Worm (Caenorhabditis elegans) whole organism, L4 larva: ENCODE measurements around the gene F45E1.5.
A peak's percentile ranks its signal among the peaks of the same experiment; 100 is the strongest.

ENCODE experiments used
- D1046.2 ChIP-seq: fragments of 200-800 bp; sonication (Bioruptor generic); IDR thresholded peaks from 2 replicates; pipeline ENCODE4 v1.3.6; 2022; ENCODE audit warnings: missing genetic modification characterization, missing compliant biosample characterization
- F26F4.8 ChIP-seq: fragments of 200-800 bp; sonication (Bioruptor generic); conservative IDR thresholded peaks from 2 replicates; pipeline ENCODE4 v1.3.6; 2022; ENCODE audit warnings: missing genetic modification characterization, missing compliant biosample characterization
- F37D6.2 ChIP-seq: sonication (generic microtip); optimal IDR thresholded peaks from 2 replicates; lab custom pipeline; 2016; ENCODE audit warnings: mild to moderate bottlenecking, missing genetic modification characterization, missing compliant biosample characterization
- Y105C5A.15 ChIP-seq: fragments of 200-800 bp; sonication (Bioruptor generic); IDR thresholded peaks from 2 replicates; pipeline ENCODE4 v1.3.6; 2022; ENCODE audit warnings: missing genetic modification characterization, missing compliant biosample characterization
- Y5F2A.4 ChIP-seq: fragments of 200-800 bp; sonication (Bioruptor generic); optimal IDR thresholded peaks from 2 replicates; lab custom pipeline; 2018; ENCODE audit warnings: mild to moderate bottlenecking, missing genetic modification characterization, missing compliant biosample characterization
- Y75B8A.6 ChIP-seq: fragments of 200-800 bp; sonication (Bioruptor generic); IDR thresholded peaks from 2 replicates; pipeline ENCODE4 v1.3.6; 2022; ENCODE audit warnings: missing genetic modification reagents, missing genetic modification characterization, missing compliant biosample characterization
- ZK337.2 ChIP-seq: fragments of 200-800 bp; sonication (Bioruptor generic); IDR thresholded peaks from 2 replicates; pipeline ENCODE4 v1.3.6; 2022; ENCODE audit warnings: missing genetic modification reagents, missing genetic modification characterization, missing compliant biosample characterization
- aha-1 ChIP-seq: fragments of 150-350 bp; peaks from one replicate; lab custom pipeline; 2014; ENCODE audit warnings: missing biosample characterization, missing genetic modification characterization
- aly-2 ChIP-seq: sonication (generic microtip); optimal IDR thresholded peaks from 2 replicates; lab custom pipeline; 2018; ENCODE audit warnings: missing biosample characterization, missing genetic modification characterization
- ama-1 ChIP-seq: fragments of 150-350 bp; optimal IDR thresholded peaks from 2 replicates; lab custom pipeline; 2014; ENCODE audit warnings: inconsistent platforms, mixed read lengths
- ceh-28 ChIP-seq: fragments of 150-350 bp; optimal IDR thresholded peaks from 2 replicates; lab custom pipeline; 2014; ENCODE audit warnings: missing biosample characterization, missing genetic modification reagents, missing genetic modification characterization
- ceh-44 ChIP-seq: fragments of 200-800 bp; sonication (Bioruptor generic); IDR thresholded peaks from 2 replicates; pipeline ENCODE4 v1.3.6; 2022; ENCODE audit warnings: missing genetic modification reagents, missing genetic modification characterization, missing compliant biosample characterization
- ceh-82 ChIP-seq: sonication (generic microtip); optimal IDR thresholded peaks from 2 replicates; lab custom pipeline; 2017; ENCODE audit warnings: missing biosample characterization, missing genetic modification characterization
- ces-1 ChIP-seq: fragments of 150-350 bp; sonication (generic microtip); optimal IDR thresholded peaks from 4 replicates; lab custom pipeline; 2014; ENCODE audit warnings: missing biosample characterization, missing genetic modification reagents, missing genetic modification characterization
- ctbp-1 ChIP-seq: fragments of 200-800 bp; sonication (Bioruptor generic); IDR thresholded peaks from 2 replicates; pipeline ENCODE4 v1.3.6; 2022; ENCODE audit warnings: missing genetic modification reagents, missing genetic modification characterization, missing compliant biosample characterization
- dmd-6 ChIP-seq: fragments of 200-800 bp; sonication (Bioruptor generic); IDR thresholded peaks from 2 replicates; pipeline ENCODE4 v1.3.6; 2022; ENCODE audit warnings: missing genetic modification reagents, missing genetic modification characterization, missing compliant biosample characterization
- dpl-1 ChIP-seq: fragments of 150-350 bp; optimal IDR thresholded peaks from 2 replicates; lab custom pipeline; 2014; ENCODE audit warnings: missing biosample characterization, missing genetic modification reagents, missing genetic modification characterization
- dve-1 ChIP-seq: sonication (generic microtip); optimal IDR thresholded peaks from 2 replicates; lab custom pipeline; 2017; ENCODE audit warnings: antibody characterized with exemption, mild to moderate bottlenecking, missing genetic modification characterization, missing compliant biosample characterization; ENCODE audit not compliant: insufficient read depth
- egl-27 ChIP-seq: sonication (generic microtip); optimal IDR thresholded peaks from 3 replicates; lab custom pipeline; 2017; ENCODE audit warnings: missing biosample characterization, missing genetic modification reagents, missing genetic modification characterization
- fkh-10 ChIP-seq: fragments of 150-350 bp; optimal IDR thresholded peaks from 2 replicates; lab custom pipeline; 2014; ENCODE audit warnings: missing biosample characterization, missing genetic modification reagents, missing genetic modification characterization
- fos-1 ChIP-seq: fragments of 150-350 bp; optimal IDR thresholded peaks from 2 replicates; lab custom pipeline; 2014; ENCODE audit warnings: missing biosample characterization, missing genetic modification characterization
- hif-1 ChIP-seq, 2 experiments: sonication (generic microtip); optimal IDR thresholded peaks; 2 replicates each; lab custom pipeline; 2016 to 2017; ENCODE audit warnings: missing compliant biosample characterization in 2 of 2, missing genetic modification characterization in 2 of 2, missing genetic modification reagents in 2 of 2, missing genotype in 2 of 2, mild to moderate bottlenecking in 1 of 2
- hlh-11 ChIP-seq: fragments of 200-800 bp; sonication (Bioruptor generic); optimal IDR thresholded peaks from 2 replicates; lab custom pipeline; 2018; ENCODE audit warnings: mild to moderate bottlenecking, missing genetic modification characterization, missing compliant biosample characterization
- hmg-1.1 ChIP-seq: fragments of 200-800 bp; sonication (Bioruptor generic); IDR thresholded peaks from 2 replicates; pipeline ENCODE4 v1.3.6; 2022; ENCODE audit warnings: missing genetic modification reagents, missing genetic modification characterization, missing compliant biosample characterization
- lim-7 ChIP-seq: fragments of 200-800 bp; sonication (Bioruptor generic); IDR thresholded peaks from 2 replicates; pipeline ENCODE4 v1.3.6; 2022; ENCODE audit warnings: missing genetic modification characterization, missing compliant biosample characterization
- lin-1 ChIP-seq: fragments of 200-800 bp; sonication (Bioruptor generic); IDR thresholded peaks from 2 replicates; pipeline ENCODE4 v1.3.6; 2022; ENCODE audit warnings: missing genetic modification reagents, missing genetic modification characterization, missing compliant biosample characterization
- lin-13 ChIP-seq: fragments of 150-350 bp; optimal IDR thresholded peaks from 2 replicates; lab custom pipeline; 2014; ENCODE audit warnings: missing biosample characterization, missing genetic modification reagents, missing genetic modification characterization
- lin-15B ChIP-seq: fragments of 150-350 bp; sonication (generic microtip); optimal IDR thresholded peaks from 3 replicates; lab custom pipeline; 2014; ENCODE audit warnings: missing biosample characterization, missing genetic modification characterization
- lin-38 ChIP-seq: fragments of 200-800 bp; sonication (Bioruptor generic); IDR thresholded peaks from 2 replicates; pipeline ENCODE4 v1.3.6; 2022; ENCODE audit warnings: missing genetic modification reagents, missing genetic modification characterization, missing compliant biosample characterization
- mep-1 ChIP-seq: fragments of 150-350 bp; sonication (generic microtip); optimal IDR thresholded peaks from 3 replicates; lab custom pipeline; 2014; ENCODE audit warnings: missing biosample characterization, missing genetic modification characterization
- mes-2 ChIP-seq: sonication (generic microtip); optimal IDR thresholded peaks from 2 replicates; lab custom pipeline; 2016; ENCODE audit warnings: missing genotype, mild to moderate bottlenecking, missing genetic modification characterization, missing compliant biosample characterization; ENCODE audit not compliant: poor library complexity, severe bottlenecking
- nhr-25 ChIP-seq: sonication (generic microtip); optimal IDR thresholded peaks from 2 replicates; lab custom pipeline; 2017; ENCODE audit warnings: missing genetic modification characterization, mild to moderate bottlenecking, missing compliant biosample characterization, antibody characterized with exemption, moderate library complexity, borderline replicate concordance; ENCODE audit not compliant: insufficient read depth
- nhr-48 ChIP-seq: sonication (generic microtip); optimal IDR thresholded peaks from 2 replicates; lab custom pipeline; 2016; ENCODE audit warnings: mild to moderate bottlenecking, missing genetic modification characterization, missing compliant biosample characterization
- nhr-6 ChIP-seq: fragments of 150-350 bp; optimal IDR thresholded peaks from 2 replicates; lab custom pipeline; 2014; ENCODE audit warnings: missing biosample characterization, missing genetic modification characterization
- nhr-76 ChIP-seq: fragments of 150-350 bp; optimal IDR thresholded peaks from 2 replicates; lab custom pipeline; 2014; ENCODE audit warnings: missing biosample characterization, missing genetic modification characterization
- pha-4 ChIP-seq, 2 experiments: fragments of 150-350 bp in 1 of 2; fragments of 200-800 bp in 1 of 2; sonication (Bioruptor generic) in 1 of 2; IDR thresholded peaks in 1 of 2; optimal IDR thresholded peaks in 1 of 2; 2 replicates each; pipeline versions ENCODE4 v1.3.6 to Lab custom; 2014 to 2022; ENCODE audit warnings: missing genetic modification characterization in 2 of 2, missing genetic modification reagents in 2 of 2, missing biosample characterization in 1 of 2, missing compliant biosample characterization in 1 of 2
- rbr-2 ChIP-seq: sonication (generic microtip); optimal IDR thresholded peaks from 2 replicates; lab custom pipeline; 2016; ENCODE audit warnings: missing genotype, missing genetic modification characterization, missing compliant biosample characterization
- set-16 ChIP-seq: fragments of 200-800 bp; sonication (Bioruptor generic); IDR thresholded peaks from 2 replicates; pipeline ENCODE4 v1.3.6; 2022; ENCODE audit warnings: missing genetic modification reagents, missing genetic modification characterization, missing compliant biosample characterization
- snpc-4 ChIP-seq: fragments of 150-350 bp; optimal IDR thresholded peaks from 2 replicates; lab custom pipeline; 2014; ENCODE audit warnings: missing biosample characterization, missing genetic modification characterization
- spr-1 ChIP-seq: sonication (generic microtip); optimal IDR thresholded peaks from 2 replicates; lab custom pipeline; 2016; ENCODE audit warnings: mild to moderate bottlenecking, missing genetic modification characterization, missing compliant biosample characterization
- tag-97 ChIP-seq: fragments of 200-800 bp; sonication (Bioruptor generic); IDR thresholded peaks from 2 replicates; pipeline ENCODE4 v1.3.6; 2022; ENCODE audit warnings: missing genetic modification characterization, missing compliant biosample characterization
- tra-1 ChIP-seq: fragments of 200-800 bp; sonication (Bioruptor generic); IDR thresholded peaks from 2 replicates; pipeline ENCODE4 v1.3.6; 2022; ENCODE audit warnings: missing genetic modification reagents, missing genetic modification characterization, missing compliant biosample characterization
- unc-39 ChIP-seq: sonication (generic microtip); optimal IDR thresholded peaks from 2 replicates; lab custom pipeline; 2017; ENCODE audit warnings: missing biosample characterization, missing genetic modification characterization
- unc-62 ChIP-seq, 3 experiments: fragments of 150-350 bp in 1 of 3; sonication (generic microtip); optimal IDR thresholded peaks in 2 of 3; peaks in 1 of 3; 1 replicate in 1 of 3; 2 replicates in 2 of 3; lab custom pipeline; 2014 to 2017; ENCODE audit warnings: missing biosample characterization in 3 of 3, missing genetic modification characterization in 3 of 3, missing genetic modification reagents in 3 of 3, missing genotype in 1 of 3
- vab-7 ChIP-seq: fragments of 200-800 bp; sonication (Bioruptor generic); IDR thresholded peaks from 2 replicates; pipeline ENCODE4 v1.3.6; 2022; ENCODE audit warnings: missing genetic modification reagents, missing genetic modification characterization, missing compliant biosample characterization
- zip-11 ChIP-seq: fragments of 200-800 bp; sonication (Bioruptor generic); IDR thresholded peaks from 2 replicates; pipeline ENCODE4 v1.3.6; 2022; ENCODE audit warnings: missing genetic modification characterization, missing compliant biosample characterization
- ztf-11 ChIP-seq: fragments of 150-350 bp; optimal IDR thresholded peaks from 2 replicates; lab custom pipeline; 2014; ENCODE audit warnings: missing biosample characterization, missing genetic modification characterization
- ztf-7 ChIP-seq: fragments of 150-350 bp; optimal IDR thresholded peaks from 2 replicates; lab custom pipeline; 2014; ENCODE audit warnings: missing biosample characterization, missing genetic modification characterization

Gene F45E1.5

ce11 chrX:8027509-8027908, 51.0 kb downstream of the F45E1.5 start:
- TF ChIP-seq rbr-2 (tag; lab: Kevin White, UChicago) (no peak), ZK337.2 (GFP tag; lab: Robert Waterston, UW) (no peak), pha-4 (GFP tag; IDR thresholded peaks at IDR 0.05; lab: Robert Waterston, UW) (no peak), pha-4 (tag; optimal IDR thresholded peaks at IDR 0.05; lab: Kevin White, UChicago) (no peak), hif-1 (tag; optimal IDR thresholded peaks at IDR 0.05; lab: Kevin White, UChicago) (no peak), egl-27 (tag; lab: Kevin White, UChicago) (no peak), hmg-1.1 (no peak), ceh-82 (tag; lab: Kevin White, UChicago) (no peak), snpc-4 (tag; lab: Kevin White, UChicago) (no peak), ces-1 (GFP tag; lab: Kevin White, UChicago) (no peak)

- TF ChIP-seq unc-39 (tag; lab: Kevin White, UChicago) (no peak), lin-1 (GFP tag; lab: Robert Waterston, UW) (peak; percentile 17; the same call in 1 of the 2 replicates), ztf-7 (no peak), Y105C5A.15 (no peak), fos-1 (no peak), pha-4 (GFP tag; IDR thresholded peaks at IDR 0.05; lab: Robert Waterston, UW) (0 out of 2 replicates have a peak, but pooled peaks have one; percentile 19), pha-4 (tag; optimal IDR thresholded peaks at IDR 0.05; lab: Kevin White, UChicago) (peak; percentile 25), F26F4.8 (GFP tag; lab: Robert Waterston, UW) (no peak), aha-1 (tag; lab: Kevin White, UChicago) (no peak), mep-1 (tag; lab: Kevin White, UChicago) (peak; percentile 85), tag-97 (no peak), F37D6.2 (tag; lab: Kevin White, UChicago) (no peak), nhr-76 (no peak), nhr-48 (tag; lab: Kevin White, UChicago) (peak; percentile 26), egl-27 (tag; lab: Kevin White, UChicago) (no peak), ceh-44 (GFP tag; lab: Robert Waterston, UW) (0 out of 2 replicates have a peak, but pooled peaks have one; percentile 42), unc-62 (GFP tag; optimal IDR thresholded peaks at IDR 0.05 in 1 of 2; lab: Kevin White, UChicago) (peak in 1 of 2 experiments; percentile 32), unc-62 (tag; optimal IDR thresholded peaks at IDR 0.05; lab: Kevin White, UChicago) (no peak), tra-1 (GFP tag; lab: Robert Waterston, UW) (0 out of 2 replicates have a peak, but pooled peaks have one; percentile 61), hlh-11 (tag; lab: Kevin White, UChicago) (peak; percentile 88), dmd-6 (GFP tag; lab: Robert Waterston, UW) (peak; percentile 52), lin-38 (GFP tag; lab: Robert Waterston, UW) (no peak), lin-13 (GFP tag; lab: Kevin White, UChicago) (peak; percentile 5), dve-1 (peak; percentile 64), fkh-10 (no peak), zip-11 (GFP tag; lab: Robert Waterston, UW) (no peak), ama-1 (no peak), Y5F2A.4 (GFP tag; lab: Kevin White, UChicago) (no peak), set-16 (GFP tag; lab: Robert Waterston, UW) (no peak), vab-7 (GFP tag; lab: Robert Waterston, UW) (peak; percentile 45; the same call in 1 of the 2 replicates), ctbp-1 (GFP tag; lab: Robert Waterston, UW) (peak; percentile 57), dpl-1 (GFP tag; lab: Kevin White, UChicago) (peak; percentile 37), ztf-11 (tag; lab: Kevin White, UChicago) (no peak), D1046.2 (GFP tag; lab: Robert Waterston, UW) (no peak), mes-2 (peak; percentile 65), nhr-6 (tag; lab: Kevin White, UChicago) (peak; percentile 77), ceh-82 (tag; lab: Kevin White, UChicago) (no peak), rbr-2 (tag; lab: Kevin White, UChicago) (peak; percentile 69), spr-1 (no peak), Y75B8A.6 (GFP tag; lab: Robert Waterston, UW) (no peak), nhr-25 (tag; lab: Kevin White, UChicago) (peak; percentile 61), ceh-28 (tag; lab: Kevin White, UChicago) (no peak), ces-1 (GFP tag; lab: Kevin White, UChicago) (no peak), aly-2 (no peak), lim-7 (GFP tag; lab: Robert Waterston, UW) (no peak), lin-15B (tag; lab: Kevin White, UChicago) (no peak)
Measured at ce11 chrX:8029080-8029479, 52.6 kb downstream of the F45E1.5 start, which contains the start of gene C34D10.1. C34D10.1 (plus strand) TSS chrX:8029479.
